Fruit fly (Drosophila melanogaster) ovary, adult (tissue): Measurements from ENCODE around the gene CG43052.
A peak's percentile ranks its signal among the peaks of the same experiment; 100 is the strongest.

Experiments
- CG17801 ChIP-seq: fragments of 200-800 bp; optimal IDR thresholded peaks from 2 replicates; lab custom pipeline; 2019; ENCODE audit warnings: missing biosample characterization, mild to moderate bottlenecking, missing genetic modification characterization, moderate library complexity; ENCODE audit not compliant: partially characterized antibody

CG43052 gene

DNA sequence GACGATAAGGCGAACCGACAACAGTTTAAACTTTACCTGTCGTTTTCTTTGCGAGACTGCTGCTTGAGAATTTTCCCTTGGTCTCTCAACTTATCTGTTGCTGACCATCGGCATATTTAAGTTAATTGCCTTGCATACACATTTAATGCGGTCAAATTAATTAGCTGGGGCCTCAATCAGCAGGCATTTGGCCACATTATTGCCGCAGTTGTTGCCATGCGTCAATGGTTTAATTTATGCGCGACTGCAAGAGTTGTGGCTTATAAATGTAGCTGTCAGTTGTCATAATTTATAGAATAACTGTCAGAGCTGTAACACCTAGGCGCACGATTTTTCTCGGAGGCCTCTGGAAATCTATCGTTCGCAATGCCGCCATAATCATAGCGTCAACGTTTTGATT is 22.1 kb downstream of the CG43052 start:
- no peak for TF ChIP-seq CG17801

DNA sequence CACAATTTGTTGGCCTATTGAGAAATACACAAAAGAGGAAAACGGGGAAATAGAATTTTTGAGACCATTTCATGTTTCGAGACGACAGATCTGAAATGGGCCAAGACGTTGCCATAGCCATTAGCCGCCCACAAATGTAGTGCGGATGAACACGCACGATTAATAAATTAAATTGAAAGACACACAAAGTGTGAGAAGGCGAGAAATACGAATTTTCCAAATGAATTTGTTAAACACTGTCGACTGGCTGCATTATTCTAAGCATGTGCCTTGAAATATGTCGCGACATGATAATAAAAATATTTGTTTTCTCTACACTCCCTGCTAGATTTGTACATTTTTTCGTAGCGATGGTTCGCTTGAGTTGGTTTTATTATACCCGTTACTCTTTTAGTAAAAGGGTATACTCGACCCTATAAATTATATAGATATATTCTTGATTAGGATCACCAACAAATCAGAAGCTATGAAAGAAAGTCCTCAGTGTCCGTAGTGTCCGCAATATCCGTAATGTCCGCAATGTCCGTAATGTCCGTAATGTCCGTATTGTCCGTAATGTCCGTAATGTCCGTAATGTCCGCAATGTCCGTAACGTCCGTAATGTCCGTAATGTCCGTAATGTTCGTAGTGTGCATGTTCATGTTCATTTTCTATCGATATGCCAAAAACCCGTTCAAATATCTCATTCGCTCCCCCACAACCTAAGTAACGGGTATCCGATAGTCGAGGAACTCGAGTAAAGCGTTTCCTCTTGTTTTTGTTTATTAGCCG is 24.8 kb downstream of the CG43052 start:
- TF ChIP-seq CG17801, result no peak

DNA sequence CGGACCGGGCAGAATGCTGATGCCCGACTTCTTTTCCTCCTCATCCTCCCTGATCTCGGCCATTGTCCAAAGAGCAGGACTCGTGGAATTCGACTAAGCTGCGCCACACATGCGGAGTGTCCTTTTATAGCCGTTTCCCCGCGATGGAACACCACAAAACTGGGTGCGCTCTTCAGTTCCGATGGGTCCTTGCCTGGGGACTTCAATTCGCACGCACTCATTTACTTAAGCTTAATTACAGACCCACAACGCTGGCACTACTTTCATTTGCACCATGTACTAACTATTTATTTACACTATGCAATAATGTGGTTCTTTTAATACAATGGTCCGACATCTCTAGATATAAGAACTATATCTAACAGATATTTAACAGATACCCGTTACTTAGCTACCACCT is 29.2 kb downstream of the CG43052 start, which contains the start of gene ppk:
TSS of gene ppk (minus strand) at position 101 of the 400 bp plus-strand sequence.
- TF ChIP-seq CG17801, result no peak

DNA sequence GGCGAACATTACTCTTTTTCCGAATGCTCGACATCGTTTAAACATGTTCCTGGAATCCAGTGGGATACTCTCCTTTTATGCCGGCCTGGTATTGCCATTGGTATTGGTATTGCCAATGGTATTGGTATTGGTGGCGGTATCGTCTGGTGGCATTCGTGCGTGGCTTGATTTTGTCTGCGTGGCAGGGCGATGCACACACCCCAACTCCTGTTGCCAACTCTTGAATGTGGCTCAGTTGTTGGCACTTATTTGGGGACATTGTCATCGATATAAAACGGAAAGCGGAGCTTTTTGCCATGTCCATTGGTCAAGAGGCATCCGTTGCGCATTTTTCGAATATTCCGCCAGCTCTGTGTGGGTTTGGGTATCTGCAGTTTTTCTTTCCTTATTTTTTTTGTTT is 30.0 kb downstream of the CG43052 start:
- no peak for TF ChIP-seq CG17801

DNA sequence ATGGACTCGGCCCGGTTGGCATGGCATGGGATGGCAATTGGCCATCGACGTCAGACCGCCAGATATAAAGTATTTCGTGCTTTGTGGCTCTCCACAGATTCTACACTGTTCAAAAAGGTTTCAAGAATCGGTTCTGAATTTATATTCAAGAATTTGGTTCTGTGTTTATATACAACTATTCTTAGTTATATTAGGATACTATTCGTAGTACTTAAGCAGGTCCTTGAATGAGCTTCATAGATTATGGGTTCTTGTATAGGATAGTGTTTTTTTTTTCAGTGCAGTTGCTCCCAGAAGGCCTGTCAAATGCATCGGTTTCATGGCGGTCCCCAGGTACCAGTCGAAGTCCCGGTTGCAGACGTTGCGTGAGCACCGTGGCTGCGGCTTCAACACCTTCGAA is 34.6 kb downstream of the CG43052 start:
- TF ChIP-seq CG17801, result no peak

DNA sequence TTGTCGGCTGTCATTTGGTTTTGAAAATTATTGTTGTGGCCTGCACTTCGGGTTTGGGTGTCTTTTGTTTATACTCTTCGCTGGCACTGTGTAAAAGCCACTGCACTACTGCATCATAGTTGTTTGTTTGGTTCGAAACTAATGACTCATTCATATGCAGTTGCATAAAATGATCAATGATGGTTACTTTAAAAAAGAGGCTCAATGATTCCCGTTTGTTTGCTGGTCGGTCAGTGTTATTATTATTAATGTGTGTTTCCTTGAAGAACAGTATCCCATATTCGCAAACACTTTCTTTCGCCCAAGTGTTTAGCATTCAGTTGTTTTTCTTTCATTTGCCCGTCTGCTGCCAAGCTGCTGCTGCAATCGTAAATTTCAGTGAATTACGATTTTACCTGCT is 36.6 kb downstream of the CG43052 start:
- TF ChIP-seq CG17801, result no peak

DNA sequence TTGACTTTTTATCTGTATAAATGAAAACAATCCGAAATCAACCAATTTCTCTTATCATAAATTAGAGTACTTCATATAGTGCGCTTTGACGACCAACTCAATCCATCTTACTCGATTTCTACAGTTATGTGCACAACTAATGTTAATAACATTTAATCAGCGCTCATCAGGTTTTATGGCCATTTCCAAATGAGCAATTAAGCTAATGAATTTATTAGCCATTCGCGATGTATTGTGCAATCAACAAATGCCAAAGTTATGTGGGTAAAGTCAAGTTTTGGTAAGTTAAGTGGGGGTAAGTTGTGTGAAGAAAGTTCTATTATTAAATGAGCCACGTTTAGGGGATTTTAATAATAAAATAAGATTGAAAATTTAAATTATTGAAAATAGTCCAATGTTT is 41.6 kb downstream of the CG43052 start:
- TF ChIP-seq CG17801, result no peak

DNA sequence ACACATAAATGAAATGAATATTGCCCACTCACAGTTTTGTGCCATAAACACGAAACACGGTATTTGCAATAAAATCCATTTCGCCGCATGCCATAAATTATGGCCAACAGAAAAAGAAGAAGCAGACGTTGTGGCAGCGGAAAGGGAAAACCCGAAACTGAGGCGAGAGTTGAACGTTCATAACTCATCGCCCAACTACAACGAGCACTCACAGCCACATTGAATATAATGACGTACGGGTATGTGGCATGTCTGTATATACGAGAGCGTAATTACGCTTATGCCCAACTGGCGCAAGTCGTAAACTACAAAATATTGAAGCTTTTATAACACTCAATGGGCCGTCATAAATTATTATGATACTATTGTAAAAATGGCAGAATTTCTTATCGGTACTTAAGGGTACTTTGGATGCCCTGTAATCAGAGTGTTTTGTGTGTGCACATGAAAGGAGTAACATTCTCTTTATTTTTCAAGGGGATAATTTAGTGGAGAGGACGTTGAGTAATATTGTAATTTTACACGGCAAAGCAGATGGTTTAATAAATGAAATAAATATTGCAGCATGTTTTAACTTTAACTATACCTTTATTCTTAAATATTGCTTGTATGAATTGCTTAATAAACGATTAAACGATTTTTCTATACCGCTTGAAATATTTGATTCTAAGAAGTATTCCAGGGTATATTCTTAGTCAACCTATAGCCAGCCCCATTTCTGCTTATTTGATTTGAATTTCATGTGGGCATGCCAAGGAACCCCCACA is 42.6 kb downstream of the CG43052 start:
- peak; percentile 43 for TF ChIP-seq CG17801

DNA sequence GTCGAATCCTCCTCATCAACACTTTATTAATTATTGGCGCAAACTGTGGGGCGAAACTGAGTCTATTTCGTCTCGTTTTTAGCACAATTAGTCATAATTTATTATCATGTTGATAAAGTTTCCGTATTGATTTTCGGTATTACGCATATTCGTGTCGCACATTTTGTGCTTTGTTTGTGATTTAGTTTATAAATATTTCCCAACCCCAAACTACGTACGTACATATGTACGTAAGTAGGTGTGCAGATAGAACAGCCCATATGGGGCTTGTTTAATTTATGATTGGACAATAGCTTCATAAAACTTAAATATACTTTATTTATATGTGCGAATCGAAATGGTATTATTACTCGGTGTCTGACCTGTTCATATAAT is 43.2 kb downstream of the CG43052 start:
- no peak for TF ChIP-seq CG17801

DNA sequence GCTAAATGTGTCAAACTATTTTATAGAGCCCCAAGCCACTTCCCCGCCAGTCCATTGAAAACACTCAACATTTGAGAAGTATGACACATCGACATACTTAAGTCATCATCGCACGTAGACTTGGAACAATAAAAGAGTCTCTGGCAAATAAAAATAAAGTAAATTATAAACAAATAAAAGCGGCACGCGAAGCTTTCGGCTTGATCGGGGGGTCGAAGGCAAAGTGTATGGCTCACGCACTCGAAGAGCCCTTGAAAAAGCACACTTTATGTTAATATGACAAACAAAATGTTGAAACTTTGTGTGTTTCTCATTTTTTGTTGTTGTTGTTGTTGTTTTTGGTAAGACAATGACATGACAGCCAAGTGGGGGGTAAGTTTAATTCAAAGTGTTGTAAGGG is 44.4 kb downstream of the CG43052 start:
- no peak for TF ChIP-seq CG17801

DNA sequence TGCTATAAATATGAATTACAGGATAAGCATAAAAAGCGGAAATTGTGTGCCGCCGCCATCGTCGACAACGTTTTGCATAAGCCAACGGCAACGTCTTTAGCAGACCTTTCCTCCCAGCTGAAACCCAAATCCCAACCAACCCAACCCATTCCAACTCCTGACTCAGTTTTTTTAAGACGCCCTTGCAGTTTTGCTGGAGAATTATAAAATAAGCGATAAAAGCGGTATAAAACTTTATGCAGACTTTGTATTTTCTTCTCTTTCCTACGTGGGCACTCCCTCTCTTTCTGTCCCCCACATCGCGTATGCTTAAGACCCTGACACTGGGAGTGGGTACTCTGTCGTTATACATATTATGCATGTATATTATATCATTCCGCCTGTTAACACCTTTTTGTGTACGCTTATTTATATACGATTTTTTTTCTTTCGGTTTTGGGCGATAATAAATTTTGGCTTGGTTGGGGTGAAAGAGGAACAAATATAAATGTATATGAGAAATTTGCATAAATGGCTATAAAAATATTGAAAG is 45.3 kb downstream of the CG43052 start:
- no peak for TF ChIP-seq CG17801

DNA sequence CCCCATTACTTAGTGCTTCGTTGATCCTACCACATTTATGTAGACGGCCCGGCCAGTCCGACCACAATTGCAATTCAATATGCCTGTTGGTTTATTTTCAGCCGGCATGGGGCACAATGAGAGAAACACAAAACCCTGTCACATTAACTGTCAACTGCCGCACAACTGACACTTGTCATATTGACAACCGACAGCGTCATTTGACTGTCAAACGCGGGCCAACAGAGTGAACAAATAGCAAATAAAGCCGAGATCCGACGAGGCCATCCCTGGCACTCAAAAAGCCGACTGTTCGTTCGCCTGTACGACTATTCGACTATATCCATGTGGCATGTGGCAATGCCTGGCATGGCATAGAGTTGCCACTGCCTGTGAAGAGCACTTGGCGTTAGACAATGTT is 46.1 kb downstream of the CG43052 start:
- no peak for TF ChIP-seq CG17801

DNA sequence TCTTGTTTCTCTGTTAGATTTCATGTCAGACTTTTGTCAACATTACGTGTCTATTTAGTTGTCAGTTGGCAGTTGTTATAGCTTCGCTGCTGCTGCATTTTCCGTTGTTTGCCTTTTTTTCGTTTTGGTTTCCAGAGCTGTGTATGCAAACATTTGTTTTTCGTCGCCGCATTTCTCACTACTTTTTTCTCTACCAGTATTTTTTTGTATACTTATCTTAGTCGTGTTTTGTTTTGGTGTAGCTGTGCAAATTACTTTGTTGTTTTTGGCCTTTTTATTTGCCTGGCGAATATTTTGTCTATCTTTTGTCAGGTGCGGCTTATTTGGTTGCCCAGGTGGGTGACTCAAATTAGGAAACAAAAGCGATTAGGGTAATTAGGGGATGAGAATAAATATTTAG is 46.7 kb downstream of the CG43052 start:
- TF ChIP-seq CG17801, result no peak

DNA sequence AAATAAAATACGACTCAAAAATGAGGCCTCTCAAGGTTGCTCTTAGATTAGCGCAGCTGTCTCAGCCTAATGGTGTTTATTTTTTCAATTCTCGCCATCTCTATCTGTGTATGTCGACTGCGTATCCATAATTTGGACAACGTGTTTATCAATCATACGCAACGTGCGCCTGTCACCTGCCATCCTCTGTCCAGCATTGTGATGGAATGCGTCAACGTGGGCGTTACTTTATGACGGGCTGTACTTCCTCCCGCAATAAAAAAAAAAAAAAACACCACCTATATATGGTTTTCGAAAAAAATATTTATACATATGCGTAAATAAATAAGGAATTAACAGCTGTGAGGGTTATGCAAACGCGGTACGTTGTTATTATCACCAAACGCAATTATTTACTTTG is 47.4 kb downstream of the CG43052 start:
- no peak for TF ChIP-seq CG17801

DNA sequence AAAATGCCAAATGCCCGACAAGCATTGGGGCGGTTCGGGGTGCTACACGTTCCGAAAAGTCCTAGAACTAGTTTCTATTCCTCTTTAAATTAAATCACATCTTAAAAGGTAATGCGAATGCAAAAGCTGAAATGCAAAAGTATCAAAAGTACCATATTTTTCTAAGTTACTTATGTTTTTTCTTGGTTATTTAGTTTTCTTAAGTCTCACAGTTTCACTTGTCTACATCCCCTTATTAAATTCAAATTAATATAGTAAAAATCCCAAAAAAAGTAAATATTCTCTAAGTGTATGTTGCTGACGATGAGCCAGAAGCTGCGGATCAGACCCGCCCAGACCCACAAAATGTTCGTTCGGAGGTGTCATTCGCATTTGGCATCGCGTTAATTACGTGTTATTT is 48.8 kb downstream of the CG43052 start:
- TF ChIP-seq CG17801, result no peak

DNA sequence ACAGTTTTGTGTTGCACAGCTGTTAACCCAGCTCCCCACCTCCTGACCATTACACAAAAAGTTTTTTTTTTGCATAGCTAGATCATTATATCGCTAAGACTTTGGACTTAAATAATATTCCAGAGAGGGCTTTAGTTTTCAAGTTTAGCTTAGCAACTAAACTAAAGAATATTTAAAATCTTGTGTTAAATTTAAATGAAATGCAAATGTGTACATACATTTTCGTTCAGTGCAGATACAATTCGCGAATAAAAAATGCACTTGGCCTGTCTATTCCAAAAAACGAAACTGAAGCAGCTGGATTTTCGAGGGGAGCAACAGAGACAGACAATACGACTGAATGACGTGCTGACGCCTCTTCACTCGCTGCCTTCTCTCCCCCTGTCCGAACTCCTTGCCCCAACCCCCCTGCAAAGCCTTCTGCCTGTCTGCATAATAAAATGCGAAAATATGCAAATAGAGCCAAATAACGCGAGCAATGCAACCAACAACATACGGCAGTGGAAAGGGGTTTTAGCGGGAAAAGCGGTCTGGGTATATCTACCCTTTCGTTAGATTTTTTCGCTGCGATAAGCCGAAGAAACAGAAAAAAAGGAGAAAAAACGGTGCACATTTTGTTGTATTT is 49.9 kb downstream of the CG43052 start:
- no peak for TF ChIP-seq CG17801
